Worm (Caenorhabditis elegans): ENCODE data around the gene Y45F3A.9.
A peak's percentile ranks its signal among the peaks of the same experiment; 100 is the strongest.

Y45F3A.9 gene

DNA sequence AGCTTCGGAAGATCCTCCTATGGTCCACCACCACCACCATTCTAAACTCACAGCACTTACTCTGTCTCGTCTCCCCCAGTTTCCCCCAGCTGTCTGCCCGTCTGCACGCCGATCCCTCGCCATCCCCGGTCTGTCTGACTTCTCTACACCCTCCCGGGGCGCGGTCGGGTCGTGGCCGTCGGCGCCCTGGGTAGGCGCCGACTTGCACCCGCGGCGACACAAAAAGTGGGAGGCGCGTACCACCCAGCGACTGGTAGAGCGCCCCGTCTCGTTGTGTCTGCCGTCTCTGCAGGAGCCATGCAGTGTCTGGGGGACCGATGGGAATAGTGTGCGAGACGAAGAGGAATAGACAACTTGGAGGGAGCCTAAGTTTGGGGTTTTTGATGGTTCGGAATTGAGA lies 39.1 kb upstream of the Y45F3A.9 start:
- TF ChIP-seq sox-4 (tag; optimal IDR thresholded peaks at IDR 0.05) (peak; percentile 42), F13H6.1 (tag; optimal IDR thresholded peaks at IDR 0.05) (peak; percentile 85), unc-3 (GFP tag; conservative IDR thresholded peaks at IDR 0.05) (peak; percentile 10; the same call in 1 of the 2 replicates), unc-3 (tag; optimal IDR thresholded peaks at IDR 0.05) (no peak), ref-2 (tag; optimal IDR thresholded peaks at IDR 0.05) (peak; percentile 91), unc-42 (tag; optimal IDR thresholded peaks at IDR 0.05) (no peak), nfya-1 (tag; optimal IDR thresholded peaks at IDR 0.05) (peak; percentile 97), tbx-2 (tag; optimal IDR thresholded peaks at IDR 0.05) (peak; percentile 86), pqm-1 (tag; optimal IDR thresholded peaks at IDR 0.05) (peak; percentile 62), ceh-48 (tag; optimal IDR thresholded peaks at IDR 0.05) (no peak), C38D4.7 (GFP tag; optimal IDR thresholded peaks at IDR 0.05) (no peak), nhr-232 (tag; optimal IDR thresholded peaks at IDR 0.05) (no peak), K09A11.1 (tag; optimal IDR thresholded peaks at IDR 0.05; ENCODE audit: insufficient read depth) (peak; percentile 86), ceh-45 (GFP tag; IDR thresholded peaks at IDR 0.05) (no peak), ceh-6 (GFP tag; optimal IDR thresholded peaks at IDR 0.05) (no peak), ceh-24 (tag; optimal IDR thresholded peaks at IDR 0.05) (no peak), lim-6 (tag; optimal IDR thresholded peaks at IDR 0.05) (peak; percentile 23), syd-9 (tag; optimal IDR thresholded peaks at IDR 0.05) (peak; percentile 68), ets-4 (tag; optimal IDR thresholded peaks at IDR 0.05) (peak; percentile 37), ceh-2 (tag; optimal IDR thresholded peaks at IDR 0.05) (peak; percentile 27), ceh-34 (tag; optimal IDR thresholded peaks at IDR 0.05) (peak; percentile 67), che-1 (tag; optimal IDR thresholded peaks at IDR 0.05) (no peak), ceh-18 (tag; optimal IDR thresholded peaks at IDR 0.05) (peak; percentile 75), unc-86 (tag; optimal IDR thresholded peaks at IDR 0.05) (peak; percentile 51), ceh-31 (tag; optimal IDR thresholded peaks at IDR 0.05) (peak; percentile 87), gmeb-2 (tag; optimal IDR thresholded peaks at IDR 0.05) (peak; percentile 15), ceh-30 (tag; optimal IDR thresholded peaks at IDR 0.05) (no peak), ceh-19 (GFP tag; optimal IDR thresholded peaks at IDR 0.05) (no peak), ceh-14 (tag; optimal IDR thresholded peaks at IDR 0.05) (peak; percentile 70), pha-2 (tag; optimal IDR thresholded peaks at IDR 0.05) (no peak), ceh-22 (tag; optimal IDR thresholded peaks at IDR 0.05) (no peak), unc-55 (GFP tag; optimal IDR thresholded peaks at IDR 0.05) (peak; percentile 55), dve-1 (tag; optimal IDR thresholded peaks at IDR 0.05) (peak; percentile 52), npax-4 (tag; optimal IDR thresholded peaks at IDR 0.05) (no peak), fkh-10 (GFP tag; optimal IDR thresholded peaks at IDR 0.05) (peak; percentile 54), ztf-16 (tag; optimal IDR thresholded peaks at IDR 0.05) (no peak), pros-1 (tag; optimal IDR thresholded peaks at IDR 0.05) (peak; percentile 95), rnt-1 (tag; optimal IDR thresholded peaks at IDR 0.05) (peak; percentile 89), elt-4 (tag; optimal IDR thresholded peaks at IDR 0.05) (no peak), C08G9.2 (tag; optimal IDR thresholded peaks at IDR 0.05) (peak; percentile 9), fax-1 (tag; optimal IDR thresholded peaks at IDR 0.05) (no peak), hlh-15 (tag; optimal IDR thresholded peaks at IDR 0.05) (no peak), hlh-13 (GFP tag; optimal IDR thresholded peaks at IDR 0.05) (no peak)

- no peak for TF ChIP-seq Y22D7AL.16 (tag; optimal IDR thresholded peaks at IDR 0.05)
- TF ChIP-seq ceh-31 (tag; optimal IDR thresholded peaks at IDR 0.05): no peak
- no peak for TF ChIP-seq dmd-4 (tag; optimal IDR thresholded peaks at IDR 0.05; ENCODE audit: borderline replicate concordance)
- TF ChIP-seq npax-4 (tag; optimal IDR thresholded peaks at IDR 0.05): no peak
- no peak for TF ChIP-seq ztf-16 (tag; optimal IDR thresholded peaks at IDR 0.05)
- no peak for TF ChIP-seq ahr-1 (tag; optimal IDR thresholded peaks at IDR 0.05)
- no peak for TF ChIP-seq sdc-2 (tag; optimal IDR thresholded peaks at IDR 0.05)
- TF ChIP-seq C08G9.2 (tag; optimal IDR thresholded peaks at IDR 0.05): no peak
- no peak for TF ChIP-seq ceh-18 (tag; optimal IDR thresholded peaks at IDR 0.05)
- TF ChIP-seq fkh-6 (tag; optimal IDR thresholded peaks at IDR 0.05): no peak
- TF ChIP-seq K02D7.2 (tag; optimal IDR thresholded peaks at IDR 0.05): no peak
- no peak for TF ChIP-seq F13H6.1 (tag; optimal IDR thresholded peaks at IDR 0.05)
These were observed 38.4 kb upstream of the Y45F3A.9 start, which contains the start of gene Y39A1A.9 for ce11 chrIII:10633403-10633674. TSS of gene Y39A1A.9 (minus strand) at chrIII:10633501.

All from whole organism, late embryonic.